Fruit fly (Drosophila melanogaster): ENCODE measurements around the gene CG14968.

The CG14968 gene

dm6 chr3L:3276930-3277329 lies 26.0 kb downstream of the CG14968 start (continued):
- peak in 1 of 2 experiments; percentile 26 for TF ChIP-seq Pdp1 (GFP tag; optimal IDR thresholded peaks at IDR 0.05)
- TF ChIP-seq trem (tag; optimal IDR thresholded peaks at IDR 0.05): peak; percentile 16
- TF ChIP-seq Bgb (GFP tag; IDR thresholded peaks at IDR 0.05; ENCODE audit: partially characterized antibody): peak; percentile 23; the same call in 1 of the 2 replicates
- TF ChIP-seq croc (GFP tag; conservative IDR thresholded peaks at IDR 0.05): no peak
- peak; percentile 27 for TF ChIP-seq CoRest (tag; optimal IDR thresholded peaks at IDR 0.05)
- TF ChIP-seq Lhr (GFP tag; optimal IDR thresholded peaks at IDR 0.05): peak; percentile 56
- TF ChIP-seq pita (GFP tag; optimal IDR thresholded peaks at IDR 0.05): peak; percentile 61

dm6 chr3L:3274463-3275177 lies 28.3 kb downstream of the CG14968 start:
- no peak for TF ChIP-seq CrebB (tag; optimal IDR thresholded peaks at IDR 0.05)
- no peak for TF ChIP-seq CG33557 (GFP tag; optimal IDR thresholded peaks at IDR 0.05)
- TF ChIP-seq wdn (GFP tag; IDR thresholded peaks at IDR 0.05): no peak
- TF ChIP-seq CG10431 (GFP tag; optimal IDR thresholded peaks at IDR 0.05): no peak
- TF ChIP-seq CG11695 (GFP tag; IDR thresholded peaks at IDR 0.05): no peak
- TF ChIP-seq phol (tag; optimal IDR thresholded peaks at IDR 0.05): peak; percentile 17
- TF ChIP-seq CG7839 (tag; optimal IDR thresholded peaks at IDR 0.05): no peak
- peak; percentile 24 for TF ChIP-seq oc (tag; optimal IDR thresholded peaks at IDR 0.05)
- TF ChIP-seq gem (tag; optimal IDR thresholded peaks at IDR 0.05): peak; percentile 16
- peak; percentile 70 for TF ChIP-seq sens (GFP tag)
- TF ChIP-seq dmrt99B (tag; optimal IDR thresholded peaks at IDR 0.05): peak; percentile 13
- peak; percentile 2 for TF ChIP-seq CG2678 (tag; optimal IDR thresholded peaks at IDR 0.05)
- TF ChIP-seq Blimp-1 (GFP tag; optimal IDR thresholded peaks at IDR 0.05): peak; percentile 92
- no peak for TF ChIP-seq CG31365 (tag; optimal IDR thresholded peaks at IDR 0.05)
- no peak for TF ChIP-seq Awh (GFP tag; IDR thresholded peaks at IDR 0.05)
- TF ChIP-seq Spps (tag; optimal IDR thresholded peaks at IDR 0.05): no peak
- TF ChIP-seq CG16779 (GFP tag; IDR thresholded peaks at IDR 0.05): no peak
- no peak for TF ChIP-seq repo (GFP tag; optimal IDR thresholded peaks at IDR 0.05)
- no peak for TF ChIP-seq Hmr (GFP tag; optimal IDR thresholded peaks at IDR 0.05)
- TF ChIP-seq CG13123 (GFP tag; optimal IDR thresholded peaks at IDR 0.05): no peak
- TF ChIP-seq slou (GFP tag; optimal IDR thresholded peaks at IDR 0.05): no peak
- TF ChIP-seq crol (GFP tag; IDR thresholded peaks at IDR 0.05): no peak
- TF ChIP-seq gt (GFP tag; IDR thresholded peaks at IDR 0.05): no peak
- no peak for TF ChIP-seq ab (GFP tag; optimal IDR thresholded peaks at IDR 0.05)
- peak; percentile 37 for TF ChIP-seq Sox102F (GFP tag; optimal IDR thresholded peaks at IDR 0.05)

dm6 chr3L:3270736-3271135 lies 32.2 kb downstream of the CG14968 start, which contains the start of gene CG14960:
Gene CG14960, plus strand, starts transcription at chr3L:3271036.
- TF ChIP-seq inv (GFP tag; IDR thresholded peaks at IDR 0.05; ENCODE audit: partially characterized antibody) (no peak), Blimp-1 (GFP tag; optimal IDR thresholded peaks at IDR 0.05) (peak; percentile 10), CG14860 (GFP tag; IDR thresholded peaks at IDR 0.05; ENCODE audit: partially characterized antibody) (no peak), Ets65A (GFP tag) (peak; percentile 12), dan (GFP tag; IDR thresholded peaks at IDR 0.05) (no peak), CTCF (GFP tag; optimal IDR thresholded peaks at IDR 0.05) (peak; percentile 35)

All from whole organism, embryonic.